Worm (Caenorhabditis elegans) whole organism, early embryonic: ENCODE results near the gene gldi-8.

Experiments
- B0310.2 ChIP-seq: sonication (generic microtip); optimal IDR thresholded peaks from 2 replicates; lab custom pipeline; 2016; ENCODE audit warnings: mild to moderate bottlenecking, missing genetic modification characterization, missing compliant biosample characterization
- F13C5.2 ChIP-seq: sonication (generic microtip); optimal IDR thresholded peaks from 2 replicates; lab custom pipeline; 2017; ENCODE audit warnings: mild to moderate bottlenecking, missing genetic modification characterization, inconsistent platforms, missing compliant biosample characterization
- ama-1 ChIP-seq: fragments of 150-350 bp; optimal IDR thresholded peaks from 2 replicates; lab custom pipeline; 2014
- ceh-36 ChIP-seq: sonication (generic microtip); optimal IDR thresholded peaks from 2 replicates; lab custom pipeline; 2016; ENCODE audit warnings: missing genetic modification characterization, inconsistent platforms, missing compliant biosample characterization
- flt-1 ChIP-seq: fragments of 200-800 bp; sonication (Bioruptor generic); IDR thresholded peaks from 2 replicates; pipeline ENCODE4 v1.3.6; 2022; ENCODE audit warnings: missing genetic modification characterization, missing compliant biosample characterization
- hmg-4 ChIP-seq: fragments of 200-800 bp; sonication (Bioruptor generic); optimal IDR thresholded peaks from 2 replicates; lab custom pipeline; 2018; ENCODE audit warnings: mild to moderate bottlenecking, missing genetic modification characterization, missing compliant biosample characterization
- sea-1 ChIP-seq: fragments of 200-800 bp; sonication (Bioruptor generic); conservative IDR thresholded peaks from 2 replicates; pipeline ENCODE4 v1.3.6; 2022; ENCODE audit warnings: missing genetic modification characterization, missing compliant biosample characterization
- tra-4 ChIP-seq: sonication (generic microtip); optimal IDR thresholded peaks from 2 replicates; lab custom pipeline; 2017; ENCODE audit warnings: missing genetic modification characterization, missing compliant biosample characterization

ce11 chrIII:12562769-12563168 is 36.8 kb downstream of the gldi-8 start:
- no peak for TF ChIP-seq ama-1 (lab: Kevin White, UChicago)
- TF ChIP-seq tra-4 (tag; lab: Kevin White, UChicago) = no peak
- no peak for TF ChIP-seq flt-1 (GFP tag; lab: Robert Waterston, UW)
- TF ChIP-seq ceh-36 (tag; lab: Kevin White, UChicago) = no peak
- no peak for TF ChIP-seq sea-1
- TF ChIP-seq hmg-4 (GFP tag; lab: Kevin White, UChicago) = no peak
- TF ChIP-seq B0310.2 (tag; lab: Kevin White, UChicago) = no peak
- TF ChIP-seq F13C5.2 (tag; lab: Kevin White, UChicago) = no peak
